Fruit fly (Drosophila melanogaster): Measurements from ENCODE around the gene CIAPIN1.

CIAPIN1 gene

DNA sequence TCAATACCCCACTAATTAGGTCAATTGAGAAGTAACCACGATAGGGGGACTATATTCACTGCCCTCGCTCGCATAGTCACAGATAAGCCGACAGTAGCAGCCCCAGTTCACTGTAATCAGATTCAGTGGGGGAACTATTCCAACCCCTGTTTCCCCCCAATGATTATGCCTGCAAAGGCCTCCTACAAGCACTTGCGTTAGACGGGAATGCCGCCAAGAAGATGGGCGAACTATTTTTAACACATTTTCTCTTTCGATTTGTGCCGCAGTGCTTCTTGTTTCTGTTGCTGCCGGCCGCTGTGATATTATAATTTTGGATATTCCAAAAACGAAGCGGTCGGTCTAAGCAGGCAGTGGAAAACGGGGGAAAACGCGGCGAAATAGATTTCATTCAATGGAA lies 27.0 kb upstream of the CIAPIN1 start (continued):
- TF ChIP-seq wdn (GFP tag; IDR thresholded peaks at IDR 0.05) = no peak
- no peak for TF ChIP-seq bcd (GFP tag; optimal IDR thresholded peaks at IDR 0.05)
- TF ChIP-seq Vsx1 (GFP tag; optimal IDR thresholded peaks at IDR 0.05) = peak; percentile 77
- peak; percentile 12 for TF ChIP-seq D19A (tag; optimal IDR thresholded peaks at IDR 0.05)
- TF ChIP-seq Stat92E (GFP tag; optimal IDR thresholded peaks at IDR 0.05) = no peak
- 0 out of 2 replicates have a peak, but pooled peaks have one; percentile 51 for TF ChIP-seq CG16779 (GFP tag; IDR thresholded peaks at IDR 0.05)
- peak; percentile 84 for TF ChIP-seq exex (tag; optimal IDR thresholded peaks at IDR 0.05)
- no peak for TF ChIP-seq Rx (GFP tag; IDR thresholded peaks at IDR 0.05)
- no peak for TF ChIP-seq usp (GFP tag; optimal IDR thresholded peaks at IDR 0.05)
- TF ChIP-seq CG6654 (GFP tag; optimal IDR thresholded peaks at IDR 0.05) = no peak
- peak; percentile 88 for TF ChIP-seq GATAe (GFP tag; conservative IDR thresholded peaks at IDR 0.05)
- no peak for TF ChIP-seq CG33213 (GFP tag; optimal IDR thresholded peaks at IDR 0.05)

DNA sequence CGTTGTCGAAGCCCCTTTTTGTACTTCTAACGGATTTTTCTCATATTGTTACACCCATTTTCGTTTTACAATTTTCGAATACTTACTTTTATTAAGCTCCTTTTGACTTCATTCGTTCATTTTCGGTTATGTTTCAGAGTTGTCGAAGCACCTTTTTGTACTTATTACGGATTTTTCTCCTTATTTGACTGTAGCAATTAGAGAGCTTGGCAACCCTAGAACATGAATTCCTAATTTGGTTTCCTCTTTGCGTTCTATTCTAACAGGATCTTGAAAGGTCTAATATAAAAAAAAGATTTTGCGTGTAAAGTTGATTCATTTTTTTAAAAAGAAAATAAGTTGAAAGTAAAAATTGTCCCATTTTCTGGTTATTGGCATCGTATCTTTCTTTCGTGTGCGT lies 23.4 kb upstream of the CIAPIN1 start:
- TF ChIP-seq CG14710 (tag; optimal IDR thresholded peaks at IDR 0.05) (peak; percentile 7), crp (GFP tag; optimal IDR thresholded peaks at IDR 0.05) (no peak), lola (GFP tag; optimal IDR thresholded peaks at IDR 0.05) (peak in 1 of 3 experiments; percentile 14), ftz-f1 (GFP tag; optimal IDR thresholded peaks at IDR 0.05) (no peak), wek (GFP tag; optimal IDR thresholded peaks at IDR 0.05) (no peak), CG8290 (GFP tag; optimal IDR thresholded peaks at IDR 0.05) (peak; percentile 56), CG8290 (tag; optimal IDR thresholded peaks at IDR 0.05) (no peak), CG12744 (GFP tag; optimal IDR thresholded peaks at IDR 0.05) (no peak), Hmx (GFP tag; optimal IDR thresholded peaks at IDR 0.05) (peak; percentile 34), disco-r (GFP tag; optimal IDR thresholded peaks at IDR 0.05) (no peak), insv (GFP tag; optimal IDR thresholded peaks at IDR 0.05) (peak in 1 of 2 experiments; percentile 73), row (GFP tag; IDR thresholded peaks at IDR 0.05) (peak; percentile 43), lilli (GFP tag; optimal IDR thresholded peaks at IDR 0.05) (peak; percentile 11), stwl (tag; optimal IDR thresholded peaks at IDR 0.05) (peak; percentile 23), Elba2 (GFP tag; optimal IDR thresholded peaks at IDR 0.05) (peak; percentile 89), Neu2 (GFP tag; optimal IDR thresholded peaks at IDR 0.05; ENCODE audit: borderline replicate concordance) (no peak), CG15696 (tag; optimal IDR thresholded peaks at IDR 0.05) (peak; percentile 30), tio (GFP tag; optimal IDR thresholded peaks at IDR 0.05) (peak; percentile 3), ab (GFP tag; optimal IDR thresholded peaks at IDR 0.05) (no peak)

DNA sequence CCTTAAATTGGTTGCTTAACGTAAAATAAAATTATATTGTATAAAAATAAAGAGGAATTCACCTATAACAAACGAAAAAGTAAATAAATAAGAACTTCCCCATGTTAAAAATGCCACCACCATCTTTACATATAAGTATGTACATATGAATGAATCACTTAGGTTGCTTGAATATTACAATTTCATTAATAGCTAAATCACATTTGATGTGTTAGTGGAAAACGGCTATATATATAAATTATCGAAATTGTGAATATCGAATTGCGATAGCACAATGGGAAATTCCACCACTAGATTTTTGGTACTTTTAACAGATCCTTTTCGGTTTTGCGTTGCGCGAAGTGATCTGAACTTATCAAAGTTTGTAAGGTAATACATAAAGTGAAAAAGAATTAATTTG lies 22.7 kb upstream of the CIAPIN1 start, which contains the start of the genes solo and vas:
Gene solo, plus strand, starts transcription at position 289 of the 400 bp plus-strand sequence.
Gene vas, plus strand, starts transcription at position 289 of the 400 bp plus-strand sequence.
- TF ChIP-seq scrt (GFP tag; optimal IDR thresholded peaks at IDR 0.05) (peak; percentile 19), CG4424 (GFP tag; optimal IDR thresholded peaks at IDR 0.05) (peak; percentile 23), br (optimal IDR thresholded peaks at IDR 0.05) (no peak), CG7745 (tag; optimal IDR thresholded peaks at IDR 0.05) (no peak), prd (optimal IDR thresholded peaks at IDR 0.05) (no peak), prd (GFP tag; IDR thresholded peaks at IDR 0.05) (peak; percentile 47; the same call in 2 of the 3 replicates), HLH4C (GFP tag; IDR thresholded peaks at IDR 0.05; ENCODE audit: partially characterized antibody) (peak; percentile 46; the same call in 1 of the 3 replicates), sisA (GFP tag; IDR thresholded peaks at IDR 0.05) (0 out of 2 replicates have a peak, but pooled peaks have one; percentile 22), croc (GFP tag; conservative IDR thresholded peaks at IDR 0.05) (no peak), Hr3 (GFP tag; optimal IDR thresholded peaks at IDR 0.05) (no peak), CG14860 (GFP tag; IDR thresholded peaks at IDR 0.05; ENCODE audit: partially characterized antibody) (peak; percentile 27; the same call in 1 of the 3 replicates), Med (GFP tag) (peak; percentile 77), gt (GFP tag; IDR thresholded peaks at IDR 0.05) (no peak), Oaz (GFP tag; IDR thresholded peaks at IDR 0.05) (0 out of 2 replicates have a peak, but pooled peaks have one; percentile 38), Sox102F (GFP tag; optimal IDR thresholded peaks at IDR 0.05) (peak; percentile 63), chm (GFP tag; IDR thresholded peaks at IDR 0.05) (peak; percentile 31; the same call in 1 of the 2 replicates), ap (GFP tag; IDR thresholded peaks at IDR 0.05) (0 out of 2 replicates have a peak, but pooled peaks have one; percentile 14), sc (optimal IDR thresholded peaks at IDR 0.05) (no peak), sc (GFP tag; optimal IDR thresholded peaks at IDR 0.05) (no peak), jing (GFP tag; optimal IDR thresholded peaks at IDR 0.05) (no peak)
